Fruit fly (Drosophila melanogaster): Measurements from ENCODE around the gene CG31495.

dm6 chr3R:13837807-13838206 lies 1.9 kb downstream of the CG31495 start, which contains the start of gene Nsf2:
- TF ChIP-seq Eip93F (GFP tag; optimal IDR thresholded peaks at IDR 0.05) (no peak), CG11762 (GFP tag; optimal IDR thresholded peaks at IDR 0.05; ENCODE audit: insufficient read depth) (no peak), CG11294 (GFP tag; IDR thresholded peaks at IDR 0.05) (no peak), CG32006 (GFP tag; optimal IDR thresholded peaks at IDR 0.05) (no peak)
